Fruit fly (Drosophila melanogaster) whole organism, wandering third instar larva: ENCODE measurements around the gene Cp7Fc.

ENCODE experiments used
- CG9705 ChIP-seq: fragments of 200-800 bp; sonication (Bioruptor generic); optimal IDR thresholded peaks from 2 replicates; lab custom pipeline; 2018; ENCODE audit warnings: missing biosample characterization, mild to moderate bottlenecking, missing genetic modification characterization
- Hr78 ChIP-seq: fragments of >200 bp; optimal IDR thresholded peaks from 2 replicates; lab custom pipeline; 2017; ENCODE audit warnings: missing biosample characterization, missing genetic modification characterization
- Mio ChIP-seq: sonication (Bioruptor generic); optimal IDR thresholded peaks from 2 replicates; lab custom pipeline; 2016; ENCODE audit warnings: missing biosample characterization, missing genetic modification characterization
- Myc ChIP-seq: fragments of >200 bp; optimal IDR thresholded peaks from 2 replicates; lab custom pipeline; 2017
- N ChIP-seq: fragments of >200 bp; optimal IDR thresholded peaks from 2 replicates; lab custom pipeline; 2018; ENCODE audit warnings: missing biosample characterization, missing external identifiers, missing genetic modification characterization
- Vsx2 ChIP-seq: fragments of 200-300, 225-300 bp; sonication (Bioruptor generic); optimal IDR thresholded peaks from 2 replicates; lab custom pipeline; 2018; ENCODE audit warnings: missing biosample characterization, missing genetic modification characterization; ENCODE audit not compliant: partially characterized antibody
- dsf ChIP-seq: sonication (Bioruptor generic); optimal IDR thresholded peaks from 2 replicates; lab custom pipeline; 2016; ENCODE audit warnings: missing biosample characterization, missing genetic modification characterization, borderline replicate concordance
- ey ChIP-seq: fragments of 200-800 bp; sonication (Bioruptor generic); optimal IDR thresholded peaks from 2 replicates; lab custom pipeline; 2016; ENCODE audit warnings: missing biosample characterization, missing genetic modification characterization
- foxo ChIP-seq, 2 experiments: fragments of 200-800 bp; sonication (Bioruptor generic); optimal IDR thresholded peaks; 2 replicates in 1 of 2; 3 replicates in 1 of 2; lab custom pipeline; 2016 to 2017; ENCODE audit warnings: missing biosample characterization in 2 of 2, missing genetic modification characterization in 2 of 2
- fru ChIP-seq: fragments of 200-800 bp; sonication (Bioruptor generic); optimal IDR thresholded peaks from 3 replicates; lab custom pipeline; 2016; ENCODE audit warnings: missing biosample characterization, mild to moderate bottlenecking, missing genetic modification characterization
- h ChIP-seq: fragments of 200-800 bp; sonication (Bioruptor generic); optimal IDR thresholded peaks from 3 replicates; lab custom pipeline; 2016; ENCODE audit warnings: missing biosample characterization, mild to moderate bottlenecking, missing genetic modification characterization
- psq ChIP-seq: fragments of 200-800 bp; sonication (Bioruptor generic); optimal IDR thresholded peaks from 3 replicates; lab custom pipeline; 2017; ENCODE audit warnings: missing biosample characterization, mild to moderate bottlenecking, missing genetic modification characterization, moderate library complexity
- sv ChIP-seq: fragments of 200-800 bp; sonication (Bioruptor generic); optimal IDR thresholded peaks from 3 replicates; lab custom pipeline; 2016; ENCODE audit warnings: missing biosample characterization, missing genetic modification characterization
- usp ChIP-seq: fragments of >200 bp; optimal IDR thresholded peaks from 2 replicates; lab custom pipeline; 2017; ENCODE audit warnings: missing biosample characterization, missing genetic modification characterization

- TF ChIP-seq CG9705 (GFP tag; lab: Kevin White, UChicago): no peak
- no peak for TF ChIP-seq usp (GFP tag; lab: Kevin White, UChicago)
- no peak for TF ChIP-seq ey (GFP tag; lab: Kevin White, UChicago)
- TF ChIP-seq Myc (lab: Kevin White, UChicago): no peak
- TF ChIP-seq dsf (GFP tag; lab: Kevin White, UChicago): no peak
- TF ChIP-seq Hr78 (GFP tag; lab: Kevin White, UChicago): no peak
- no peak for TF ChIP-seq foxo (GFP tag; optimal IDR thresholded peaks at IDR 0.05; lab: Kevin White, UChicago)
- no peak for TF ChIP-seq Vsx2 (GFP tag; lab: Kevin White, UChicago)
- TF ChIP-seq h: no peak
- no peak for TF ChIP-seq fru
- no peak for TF ChIP-seq Mio (GFP tag; lab: Kevin White, UChicago)
- no peak for TF ChIP-seq N (GFP tag; lab: Kevin White, UChicago)
- no peak for TF ChIP-seq psq (GFP tag; lab: Kevin White, UChicago)
- no peak for TF ChIP-seq sv (GFP tag; lab: Kevin White, UChicago)
Measured at dm6 chrX:8459452-8460040, 17.4 kb upstream of the Cp7Fc start.
